Worm (Caenorhabditis elegans): ENCODE measurements around the gene acr-23.

The acr-23 gene

DNA sequence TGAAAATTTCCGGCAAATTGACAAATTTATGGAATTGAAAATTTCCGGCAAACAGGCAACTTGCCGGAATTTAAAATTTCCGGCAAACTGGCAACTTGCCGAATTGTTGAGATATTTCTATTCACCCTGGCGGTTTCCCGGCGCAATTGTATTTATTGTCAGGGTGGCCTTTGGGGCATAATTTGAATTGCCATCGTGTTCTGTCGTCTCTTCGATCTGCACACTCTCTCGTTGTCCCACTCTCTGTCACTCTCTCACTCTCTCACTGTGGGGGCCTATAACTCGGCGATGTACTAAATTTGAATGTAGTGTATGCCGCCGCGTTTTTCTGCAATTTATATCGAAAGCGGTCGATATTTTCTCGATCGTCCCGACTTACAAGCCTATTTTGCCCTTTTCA lies 43.6 kb upstream of the acr-23 start:
- TF ChIP-seq nhr-12 (tag; optimal IDR thresholded peaks at IDR 0.05), result no peak
- peak; percentile 2 for TF ChIP-seq pha-4 (tag; optimal IDR thresholded peaks at IDR 0.05)

DNA sequence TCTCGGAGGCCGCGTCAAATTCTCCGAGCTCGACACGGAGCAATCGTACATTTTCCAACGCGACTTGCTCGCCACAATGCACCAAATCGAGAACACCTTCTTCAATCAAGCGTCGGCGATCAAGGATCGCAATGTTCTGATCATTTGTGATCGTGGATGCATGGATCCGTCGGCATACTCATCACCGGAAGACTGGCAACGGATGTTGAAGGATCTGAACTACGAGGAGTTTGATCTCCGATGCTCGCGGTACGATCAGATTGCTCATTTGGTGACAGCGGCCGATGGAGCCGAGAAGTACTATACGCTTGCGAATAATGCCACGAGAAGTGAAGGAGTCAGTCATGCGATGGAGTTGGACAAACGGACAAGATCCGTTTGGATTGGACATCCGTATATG lies 39.1 kb upstream of the acr-23 start:
- TF ChIP-seq unc-62 (GFP tag; optimal IDR thresholded peaks at IDR 0.05) (no peak), zip-8 (tag; optimal IDR thresholded peaks at IDR 0.05) (no peak), nhr-2 (tag; optimal IDR thresholded peaks at IDR 0.05) (no peak), tbx-8 (GFP tag; optimal IDR thresholded peaks at IDR 0.05) (no peak)

DNA sequence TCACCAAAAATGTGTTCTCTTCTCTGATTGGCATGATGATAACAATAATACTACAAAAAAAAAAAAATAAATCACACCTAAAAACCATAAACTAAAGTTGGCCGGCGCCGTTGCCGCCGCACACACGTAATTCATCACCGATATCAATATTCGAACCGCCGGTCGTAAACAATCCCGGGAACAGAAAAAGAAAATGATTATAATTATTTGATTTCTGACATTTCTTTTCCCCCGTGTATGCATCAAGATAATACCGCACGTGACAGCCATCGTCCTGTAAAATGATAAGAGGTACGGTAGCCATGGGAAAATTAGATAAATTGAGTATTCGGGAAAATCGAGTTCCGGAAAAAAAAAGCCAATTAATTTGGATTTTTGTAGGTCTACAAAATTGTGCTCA lies 37.7 kb upstream of the acr-23 start:
- TF ChIP-seq flh-1 (GFP tag; optimal IDR thresholded peaks at IDR 0.05) (no peak), ceh-39 (tag; optimal IDR thresholded peaks at IDR 0.05) (no peak), mls-2 (tag; optimal IDR thresholded peaks at IDR 0.05) (no peak), unc-120 (tag; optimal IDR thresholded peaks at IDR 0.05; ENCODE audit: poor library complexity, severe bottlenecking) (no peak), lin-32 (GFP tag; optimal IDR thresholded peaks at IDR 0.05) (no peak), blmp-1 (tag; optimal IDR thresholded peaks at IDR 0.05) (no peak), nhr-28 (tag; optimal IDR thresholded peaks at IDR 0.05) (no peak), lin-13 (tag; optimal IDR thresholded peaks at IDR 0.05) (no peak), mab-5 (tag; optimal IDR thresholded peaks at IDR 0.05) (no peak), nhr-12 (tag; optimal IDR thresholded peaks at IDR 0.05) (no peak)

DNA sequence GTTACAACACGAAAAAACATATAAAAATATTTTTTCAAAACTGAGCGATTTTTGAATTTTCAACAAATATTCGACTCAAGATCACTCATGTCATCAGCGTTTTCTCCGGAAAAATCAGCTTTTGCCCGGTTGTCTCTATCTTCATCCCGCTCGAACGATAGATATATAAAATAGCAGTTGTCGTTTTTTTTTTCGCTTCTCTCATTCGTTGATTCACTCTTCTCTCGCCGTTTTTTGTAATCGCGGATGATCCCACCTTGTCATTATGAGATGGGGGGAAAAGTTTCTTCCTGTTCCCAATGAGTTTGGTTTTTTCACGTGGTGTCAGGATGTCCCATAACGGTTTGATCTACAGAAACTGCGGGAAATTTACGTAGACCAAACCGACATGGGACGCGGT lies 35.9 kb upstream of the acr-23 start:
- TF ChIP-seq M03D4.4 (tag; optimal IDR thresholded peaks at IDR 0.05) (no peak), hlh-1 (tag; optimal IDR thresholded peaks at IDR 0.05) (peak; percentile 52)

ce11 chrV:3693657-3694056 lies 34.3 kb upstream of the acr-23 start:
- no peak for TF ChIP-seq sptf-1 (tag; optimal IDR thresholded peaks at IDR 0.05)
- TF ChIP-seq ceh-43 (GFP tag; optimal IDR thresholded peaks at IDR 0.05), result no peak

ce11 chrV:3692613-3693012 lies 33.2 kb upstream of the acr-23 start:
- TF ChIP-seq nhr-2 (tag; optimal IDR thresholded peaks at IDR 0.05) (no peak), lin-32 (GFP tag; optimal IDR thresholded peaks at IDR 0.05) (no peak), ham-2 (GFP tag; optimal IDR thresholded peaks at IDR 0.05) (no peak), unc-120 (tag; optimal IDR thresholded peaks at IDR 0.05; ENCODE audit: poor library complexity, severe bottlenecking) (no peak), hlh-1 (tag; optimal IDR thresholded peaks at IDR 0.05) (no peak), nhr-76 (tag; optimal IDR thresholded peaks at IDR 0.05) (no peak), lin-13 (tag; optimal IDR thresholded peaks at IDR 0.05) (no peak)

- peak; percentile 15 for TF ChIP-seq mep-1 (tag; optimal IDR thresholded peaks at IDR 0.05)
- TF ChIP-seq blmp-1 (tag; optimal IDR thresholded peaks at IDR 0.05), result no peak
- peak; percentile 56 for TF ChIP-seq hlh-1 (tag; optimal IDR thresholded peaks at IDR 0.05)
- TF ChIP-seq tbx-8 (GFP tag; optimal IDR thresholded peaks at IDR 0.05), result no peak
- no peak for TF ChIP-seq snpc-4 (tag; optimal IDR thresholded peaks at IDR 0.05)
- peak; percentile 70 for TF ChIP-seq cnd-1 (tag; optimal IDR thresholded peaks at IDR 0.05)
- no peak for TF ChIP-seq lin-13 (tag; optimal IDR thresholded peaks at IDR 0.05)
- peak; percentile 74 for TF ChIP-seq lin-32 (GFP tag; optimal IDR thresholded peaks at IDR 0.05)
- no peak for TF ChIP-seq nhr-28 (tag; optimal IDR thresholded peaks at IDR 0.05)
- peak; percentile 14 for TF ChIP-seq ces-1 (GFP tag; optimal IDR thresholded peaks at IDR 0.05)
- TF ChIP-seq bed-3 (GFP tag; optimal IDR thresholded peaks at IDR 0.05), result no peak
Observed at ce11 chrV:3688733-3689132, 29.4 kb upstream of the acr-23 start.

- TF ChIP-seq ham-2 (GFP tag; optimal IDR thresholded peaks at IDR 0.05) (no peak), unc-120 (tag; optimal IDR thresholded peaks at IDR 0.05; ENCODE audit: poor library complexity, severe bottlenecking) (no peak), lsy-2 (tag; optimal IDR thresholded peaks at IDR 0.05) (no peak), ceh-83 (GFP tag; optimal IDR thresholded peaks at IDR 0.05) (no peak), lin-32 (GFP tag; optimal IDR thresholded peaks at IDR 0.05) (no peak), unc-39 (tag; optimal IDR thresholded peaks at IDR 0.05) (no peak), nhr-237 (tag; optimal IDR thresholded peaks at IDR 0.05) (no peak), bed-3 (GFP tag; optimal IDR thresholded peaks at IDR 0.05) (no peak), pha-4 (tag; optimal IDR thresholded peaks at IDR 0.05) (no peak), lin-13 (tag; optimal IDR thresholded peaks at IDR 0.05) (no peak), nhr-12 (tag; optimal IDR thresholded peaks at IDR 0.05) (no peak), mls-2 (tag; optimal IDR thresholded peaks at IDR 0.05) (no peak), nhr-2 (tag; optimal IDR thresholded peaks at IDR 0.05) (no peak), blmp-1 (tag; optimal IDR thresholded peaks at IDR 0.05) (no peak), ces-1 (GFP tag; optimal IDR thresholded peaks at IDR 0.05) (no peak), hlh-1 (tag; optimal IDR thresholded peaks at IDR 0.05) (no peak), sptf-1 (tag; optimal IDR thresholded peaks at IDR 0.05) (no peak), zip-8 (tag; optimal IDR thresholded peaks at IDR 0.05) (no peak)
Observed at ce11 chrV:3686899-3687298, 27.5 kb upstream of the acr-23 start, which contains the start of gene unc-132. Gene unc-132 (plus strand): TSS chrV:3687106.

Data from whole organism, mixed stage, embryonic.